Fruit fly (Drosophila melanogaster): Measurements from ENCODE around the gene Sas10.
A peak's percentile ranks its signal among the peaks of the same experiment; 100 is the strongest.

The Sas10 gene

dm6 chrX:5329266-5329898 lies 12.2 kb downstream of the Sas10 start, which contains the start of the genes CG3309 and XRCC1 (continued):
- TF ChIP-seq Xrp1 (GFP tag; IDR thresholded peaks at IDR 0.05) (peak; percentile 52; the same call in 1 of the 2 replicates), yki (optimal IDR thresholded peaks at IDR 0.05) (no peak), CG10267 (tag; optimal IDR thresholded peaks at IDR 0.05) (peak; percentile 89), gcm2 (GFP tag; optimal IDR thresholded peaks at IDR 0.05) (no peak), grau (tag; optimal IDR thresholded peaks at IDR 0.05) (peak; percentile 62), crc (GFP tag; optimal IDR thresholded peaks at IDR 0.05) (no peak), D19A (tag; optimal IDR thresholded peaks at IDR 0.05) (no peak), CG2678 (tag; optimal IDR thresholded peaks at IDR 0.05) (peak; percentile 64), schlank (tag; optimal IDR thresholded peaks at IDR 0.05) (no peak), gem (tag; optimal IDR thresholded peaks at IDR 0.05) (peak; percentile 72), CG9437 (GFP tag; optimal IDR thresholded peaks at IDR 0.05) (peak; percentile 36), CG4707 (GFP tag; optimal IDR thresholded peaks at IDR 0.05) (no peak), CG2889 (GFP tag; IDR thresholded peaks at IDR 0.05) (0 out of 3 replicates have a peak, but pooled peaks have one; percentile 25), disco-r (GFP tag; optimal IDR thresholded peaks at IDR 0.05) (no peak), ash1 (GFP tag; optimal IDR thresholded peaks at IDR 0.05) (no peak), jumu (GFP tag; optimal IDR thresholded peaks at IDR 0.05) (no peak), CG7839 (tag; optimal IDR thresholded peaks at IDR 0.05) (peak; percentile 47), H15 (GFP tag; IDR thresholded peaks at IDR 0.05) (peak; percentile 54; the same call in 1 of the 3 replicates), CG2129 (GFP tag; IDR thresholded peaks at IDR 0.05; ENCODE audit: partially characterized antibody) (peak; percentile 78), CG14667 (GFP tag; IDR thresholded peaks at IDR 0.05) (0 out of 2 replicates have a peak, but pooled peaks have one; percentile 13), ssp (GFP tag; IDR thresholded peaks at IDR 0.05) (peak; percentile 48; the same call in 1 of the 2 replicates), pho (GFP tag; optimal IDR thresholded peaks at IDR 0.05) (no peak), CG17385 (GFP tag; optimal IDR thresholded peaks at IDR 0.05) (peak; percentile 26), CG15696 (tag; optimal IDR thresholded peaks at IDR 0.05) (peak; percentile 42), CG13287 (GFP tag; IDR thresholded peaks at IDR 0.05; ENCODE audit: partially characterized antibody) (peak; percentile 86), CG3847 (GFP tag; IDR thresholded peaks at IDR 0.05) (peak; percentile 54), BEAF-32 (GFP tag; optimal IDR thresholded peaks at IDR 0.05) (peak; percentile 83), Blimp-1 (GFP tag; optimal IDR thresholded peaks at IDR 0.05) (peak; percentile 95), emc (GFP tag; optimal IDR thresholded peaks at IDR 0.05) (no peak), Ssrp (tag; optimal IDR thresholded peaks at IDR 0.05) (peak; percentile 51), Gug (GFP tag; IDR thresholded peaks at IDR 0.05) (peak; percentile 59; the same call in 2 of the 4 replicates), fd96Cb (tag; optimal IDR thresholded peaks at IDR 0.05) (peak; percentile 23), org-1 (GFP tag; optimal IDR thresholded peaks at IDR 0.05) (no peak), CG31388 (GFP tag; optimal IDR thresholded peaks at IDR 0.05) (no peak), CG6765 (GFP tag; optimal IDR thresholded peaks at IDR 0.05) (peak; percentile 3), CG6654 (GFP tag; optimal IDR thresholded peaks at IDR 0.05) (no peak), vnd (GFP tag; IDR thresholded peaks at IDR 0.05; ENCODE audit: partially characterized antibody) (peak; percentile 87), Jarid2 (GFP tag; optimal IDR thresholded peaks at IDR 0.05) (no peak), eyg (GFP tag; optimal IDR thresholded peaks at IDR 0.05) (no peak), ara (GFP tag; IDR thresholded peaks at IDR 0.05) (peak; percentile 55; the same call in 1 of the 2 replicates), Camta (GFP tag; optimal IDR thresholded peaks at IDR 0.05) (no peak), shn (GFP tag; optimal IDR thresholded peaks at IDR 0.05) (no peak), CG2202 (tag; optimal IDR thresholded peaks at IDR 0.05) (no peak), CG7556 (GFP tag; optimal IDR thresholded peaks at IDR 0.05) (peak; percentile 8), CG12236 (GFP tag; optimal IDR thresholded peaks at IDR 0.05) (no peak), inv (GFP tag; IDR thresholded peaks at IDR 0.05; ENCODE audit: partially characterized antibody) (peak; percentile 86), Awh (GFP tag; IDR thresholded peaks at IDR 0.05) (no peak), Optix (GFP tag; IDR thresholded peaks at IDR 0.05) (no peak; the same call in 2 of the 3 replicates), Myb (GFP tag; optimal IDR thresholded peaks at IDR 0.05) (no peak), slou (GFP tag; optimal IDR thresholded peaks at IDR 0.05) (no peak)

Measured in whole organism, embryonic.